Worm (Caenorhabditis elegans) whole organism, late embryonic: ENCODE measurements around the gene F55A11.6.

Experiments used
- F13H6.1 ChIP-seq: sonication (generic microtip); optimal IDR thresholded peaks from 2 replicates; lab custom pipeline; 2016; ENCODE audit warnings: missing genetic modification characterization, missing compliant biosample characterization
- ceh-18 ChIP-seq: sonication (generic microtip); optimal IDR thresholded peaks from 2 replicates; lab custom pipeline; 2016; ENCODE audit warnings: missing genetic modification characterization, missing compliant biosample characterization
- ceh-2 ChIP-seq: sonication (generic microtip); optimal IDR thresholded peaks from 2 replicates; lab custom pipeline; 2016; ENCODE audit warnings: missing genotype, missing genetic modification characterization, missing compliant biosample characterization
- ceh-34 ChIP-seq: sonication (generic microtip); optimal IDR thresholded peaks from 2 replicates; lab custom pipeline; 2016; ENCODE audit warnings: mild to moderate bottlenecking, missing genetic modification characterization, missing compliant biosample characterization
- dve-1 ChIP-seq: sonication (generic microtip); optimal IDR thresholded peaks from 2 replicates; lab custom pipeline; 2017; ENCODE audit warnings: antibody characterized with exemption, mild to moderate bottlenecking, missing genetic modification characterization, missing compliant biosample characterization
- elt-4 ChIP-seq: sonication (generic microtip); optimal IDR thresholded peaks from 2 replicates; lab custom pipeline; 2016; ENCODE audit warnings: missing genetic modification characterization, missing compliant biosample characterization
- hlh-6 ChIP-seq: sonication (generic microtip); optimal IDR thresholded peaks from 2 replicates; lab custom pipeline; 2016; ENCODE audit warnings: missing genotype, missing genetic modification characterization, missing compliant biosample characterization
- rnt-1 ChIP-seq: sonication (generic microtip); optimal IDR thresholded peaks from 2 replicates; lab custom pipeline; 2016; ENCODE audit warnings: missing genetic modification characterization, missing compliant biosample characterization
- sox-2 ChIP-seq: fragments of 200-800 bp; sonication (Bioruptor generic); IDR thresholded peaks from 2 replicates; pipeline ENCODE4 v1.3.6; 2022; ENCODE audit warnings: missing genetic modification reagents, missing genetic modification characterization, missing compliant biosample characterization
- tbx-7 ChIP-seq: sonication (generic microtip); optimal IDR thresholded peaks from 2 replicates; lab custom pipeline; 2016; ENCODE audit warnings: missing genotype, missing genetic modification characterization, missing compliant biosample characterization
- unc-86 ChIP-seq: sonication (generic microtip); optimal IDR thresholded peaks from 2 replicates; lab custom pipeline; 2016; ENCODE audit warnings: missing genetic modification characterization, missing compliant biosample characterization
- ztf-16 ChIP-seq: sonication (generic microtip); optimal IDR thresholded peaks from 2 replicates; lab custom pipeline; 2017; ENCODE audit warnings: missing genetic modification characterization, missing compliant biosample characterization

- TF ChIP-seq hlh-6 (tag; lab: Kevin White, UChicago) (no peak), unc-86 (no peak), tbx-7 (tag; lab: Kevin White, UChicago) (no peak), F13H6.1 (tag; lab: Kevin White, UChicago) (no peak), ztf-16 (tag; lab: Kevin White, UChicago) (no peak), dve-1 (tag; lab: Kevin White, UChicago) (no peak), ceh-18 (no peak), sox-2 (no peak), ceh-34 (no peak), ceh-2 (tag; lab: Kevin White, UChicago) (no peak), rnt-1 (tag; lab: Kevin White, UChicago) (no peak), elt-4 (tag; lab: Kevin White, UChicago) (no peak)
Observed at ce11 chrV:11737333-11737732, 39.3 kb upstream of the F55A11.6 start.
